Fruit fly (Drosophila melanogaster) S2 (cell line): ENCODE data around the gene CG14435.

Experiments used
- CG8478 ChIP-seq: fragments of >200 bp; optimal IDR thresholded peaks from 2 replicates; lab custom pipeline; 2018
- CTCF ChIP-seq, 2 experiments: fragments of >200 bp; optimal IDR thresholded peaks; 2 replicates each; lab custom pipeline; 2018

dm6 chrX:6861523-6862077, 17.9 kb upstream of the CG14435 start:
- TF ChIP-seq CG8478 (no peak), CTCF (optimal IDR thresholded peaks at IDR 0.05; lab: Kevin White, UChicago) (no peak)
